Worm (Caenorhabditis elegans) whole organism, midembryonic: Measurements from ENCODE around the gene hrpu-2.

Experiments
- T22C8.4 ChIP-seq: fragments of 200-800 bp; sonication (Bioruptor generic); IDR thresholded peaks from 2 replicates; pipeline ENCODE4 v1.3.6; 2022; ENCODE audit warnings: missing genetic modification characterization, missing compliant biosample characterization
- cog-1 ChIP-seq: sonication (generic microtip); optimal IDR thresholded peaks from 2 replicates; lab custom pipeline; 2016; ENCODE audit warnings: missing genetic modification characterization, missing compliant biosample characterization
- flt-1 ChIP-seq: fragments of 200-800 bp; sonication (Bioruptor generic); IDR thresholded peaks from 2 replicates; pipeline ENCODE4 v1.3.6; 2022; ENCODE audit warnings: missing genetic modification characterization, missing compliant biosample characterization
- klf-2 ChIP-seq: fragments of 200-800 bp; sonication (Bioruptor generic); conservative IDR thresholded peaks from 2 replicates; pipeline ENCODE4 v1.3.6; 2022; ENCODE audit warnings: missing genetic modification reagents, missing genetic modification characterization, missing compliant biosample characterization
- med-1 ChIP-seq: sonication (generic microtip); optimal IDR thresholded peaks from 2 replicates; lab custom pipeline; 2017; ENCODE audit warnings: missing genetic modification characterization, mild to moderate bottlenecking, missing compliant biosample characterization, antibody characterized with exemption, missing genetic modification reagents; ENCODE audit not compliant: insufficient read depth
- ref-1 ChIP-seq: fragments of 200-800 bp; sonication (Bioruptor generic); conservative IDR thresholded peaks from 2 replicates; pipeline ENCODE4 v1.3.6; 2022; ENCODE audit warnings: missing genetic modification reagents, missing genetic modification characterization, missing compliant biosample characterization
- tab-1 ChIP-seq: fragments of 200-800 bp; sonication (Bioruptor generic); IDR thresholded peaks from 2 replicates; pipeline ENCODE4 v1.3.6; 2022; ENCODE audit warnings: missing genetic modification characterization, missing compliant biosample characterization
- ztf-23 ChIP-seq: fragments of 200-800 bp; sonication (Bioruptor generic); IDR thresholded peaks from 2 replicates; pipeline ENCODE4 v1.3.6; 2022; ENCODE audit warnings: missing genetic modification reagents, missing genetic modification characterization, missing compliant biosample characterization
- ztf-29 ChIP-seq: fragments of 200-800 bp; sonication (Bioruptor generic); IDR thresholded peaks from 2 replicates; pipeline ENCODE4 v1.3.6; 2022; ENCODE audit warnings: missing genetic modification reagents, missing genetic modification characterization, missing compliant biosample characterization

hrpu-2 gene

DNA sequence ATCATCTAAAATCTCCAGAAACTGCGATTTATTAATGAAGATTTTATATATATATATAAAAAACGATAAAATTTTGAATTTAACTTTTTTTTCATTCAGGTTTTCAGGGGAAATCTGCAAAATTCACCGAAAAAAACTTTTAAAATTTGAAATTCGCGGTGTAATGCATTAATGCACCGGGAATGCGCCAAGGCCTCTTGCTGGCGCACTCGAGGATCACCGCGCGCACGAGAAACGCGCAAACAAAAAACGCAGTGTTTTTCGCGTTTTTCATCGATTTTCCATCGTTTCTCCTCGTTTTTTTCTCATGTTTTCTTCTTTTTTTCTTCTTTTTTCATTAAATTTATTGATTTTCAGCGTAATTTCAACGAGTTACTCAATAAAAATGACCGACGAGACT is at the start of gene hrpu-2:
Gene hrpu-2 (plus strand): TSS at position 352 of the 400 bp plus-strand sequence.
- TF ChIP-seq ztf-23 (GFP tag; lab: Robert Waterston, UW) (peak; percentile 70; the same call in 1 of the 2 replicates), cog-1 (tag; lab: Kevin White, UChicago) (peak; percentile 36), T22C8.4 (no peak), tab-1 (GFP tag; lab: Robert Waterston, UW) (no peak)

DNA sequence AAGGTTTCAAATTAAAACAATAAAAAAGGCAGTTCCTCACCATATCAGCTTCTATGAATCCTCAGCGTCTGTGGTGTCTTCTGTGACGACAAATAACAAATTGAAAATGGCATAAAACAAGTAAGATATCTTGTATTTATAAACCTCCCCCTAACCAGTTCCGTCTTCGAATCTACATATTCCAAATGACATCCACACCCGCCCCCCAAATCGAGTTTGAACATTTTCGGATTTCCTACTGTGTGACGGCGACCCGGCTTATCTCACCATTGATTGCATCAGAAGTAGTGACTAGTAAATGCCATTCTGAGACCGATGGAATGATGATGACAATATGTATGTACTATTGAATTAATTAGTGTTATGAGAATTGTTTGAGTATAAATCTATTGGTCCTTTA is 48.9 kb upstream of the hrpu-2 start, which contains the start of gene grl-20:
Gene grl-20 (minus strand): TSS at position 101 of the 400 bp plus-strand sequence.
- TF ChIP-seq klf-2 (GFP tag; lab: Robert Waterston, UW), result no peak

DNA sequence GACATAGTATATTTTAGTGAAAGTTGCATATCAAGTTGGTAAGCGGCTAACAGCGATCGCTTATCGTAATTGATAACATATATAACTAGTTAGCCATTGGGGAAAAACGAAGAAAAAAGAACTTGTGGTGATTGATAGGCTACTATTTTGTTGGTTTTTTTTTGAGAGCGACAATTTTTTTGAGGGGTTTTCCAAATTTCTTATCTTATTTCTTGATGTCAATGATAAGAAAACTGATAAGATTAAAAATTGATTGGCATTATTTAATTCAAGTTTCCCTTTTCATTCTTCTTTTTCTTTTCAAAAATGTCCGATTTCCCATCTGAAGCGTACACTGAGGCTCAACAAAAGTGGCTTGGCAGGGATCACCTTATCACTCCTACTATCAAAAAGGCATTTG is 47.0 kb upstream of the hrpu-2 start, which contains the start of gene prmt-6:
Gene prmt-6 (plus strand): TSS at position 252 of the 400 bp plus-strand sequence.
- TF ChIP-seq ref-1 (GFP tag; lab: Robert Waterston, UW) (no peak), tab-1 (GFP tag; lab: Robert Waterston, UW) (no peak), ztf-23 (GFP tag; lab: Robert Waterston, UW) (no peak), cog-1 (tag; lab: Kevin White, UChicago) (no peak), klf-2 (GFP tag; lab: Robert Waterston, UW) (no peak), flt-1 (GFP tag; lab: Robert Waterston, UW) (no peak), ztf-29 (GFP tag; lab: Robert Waterston, UW) (no peak), med-1 (GFP tag; lab: Kevin White, UChicago) (no peak), T22C8.4 (no peak)

DNA sequence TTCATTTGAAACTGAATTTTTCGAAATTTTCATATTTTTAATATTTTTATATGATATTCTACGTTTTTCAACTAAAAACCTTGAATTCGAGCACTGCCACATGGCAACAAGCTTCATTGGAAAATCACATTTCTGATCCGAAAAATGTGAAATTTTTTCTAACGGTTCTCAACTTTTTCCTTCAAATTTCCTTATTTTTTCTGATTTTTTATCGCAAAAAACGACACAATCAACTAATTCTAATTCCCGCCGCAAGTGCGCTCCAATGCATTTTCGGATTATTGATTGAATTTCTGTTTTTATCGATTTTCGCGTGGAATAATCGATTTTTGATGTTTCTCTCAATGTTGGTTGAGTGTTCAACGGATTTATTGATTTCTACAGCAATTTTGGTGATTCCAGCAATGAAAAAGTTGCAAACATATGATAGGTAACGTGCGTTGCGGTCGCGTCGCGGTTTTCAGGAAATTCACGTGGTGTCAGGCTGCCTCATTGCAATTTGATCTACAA is 44.2 kb upstream of the hrpu-2 start, which contains the start of gene C23H5.12:
Gene C23H5.12 (plus strand): TSS at position 51 of the 510 bp plus-strand sequence.
- TF ChIP-seq tab-1 (GFP tag; lab: Robert Waterston, UW) (no peak), T22C8.4 (peak; percentile 58; the same call in 1 of the 2 replicates)

DNA sequence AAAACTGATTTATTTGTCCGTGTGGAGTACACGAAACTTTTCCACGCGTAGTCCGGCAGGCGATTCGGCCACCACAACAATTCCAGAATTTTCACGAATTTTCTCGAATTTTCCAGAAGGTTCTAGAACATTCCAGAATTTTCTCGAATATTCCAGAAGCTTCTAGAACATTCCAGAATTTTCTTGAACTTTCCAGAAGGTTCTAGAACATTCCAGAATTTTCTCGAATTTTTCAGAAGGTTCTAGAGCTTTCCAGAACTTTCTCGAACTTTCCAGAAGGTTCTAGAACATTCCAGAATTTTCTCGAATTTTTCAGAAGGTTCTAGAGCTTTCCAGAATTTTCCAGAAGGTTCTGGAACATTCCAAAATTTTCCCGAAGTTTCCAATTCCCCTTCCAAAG is 41.8 kb upstream of the hrpu-2 start:
- TF ChIP-seq flt-1 (GFP tag; lab: Robert Waterston, UW), result peak; percentile 73; the same call in 1 of the 2 replicates

DNA sequence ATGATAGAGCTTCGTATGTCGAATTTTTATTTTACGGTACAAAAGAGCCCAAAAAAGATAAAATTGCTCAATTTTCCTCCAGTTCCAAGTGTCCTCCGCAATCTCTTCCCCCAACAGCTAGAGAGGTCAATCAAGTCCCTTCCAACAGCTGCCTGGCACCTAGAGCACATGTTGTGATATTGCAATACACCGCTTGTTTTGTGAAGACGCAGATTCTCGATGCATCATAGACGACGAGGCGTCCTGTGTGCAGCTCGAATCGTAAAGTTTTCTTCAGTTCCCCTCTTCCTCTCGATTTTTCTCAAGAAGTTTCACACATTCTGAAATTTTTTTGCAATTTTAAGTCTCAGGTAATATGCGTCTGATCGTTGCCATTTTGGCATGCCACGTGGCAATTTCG is 41.1 kb upstream of the hrpu-2 start, which contains the start of gene test-1:
Gene test-1 (plus strand): TSS at position 345 of the 400 bp plus-strand sequence.
- no peak for TF ChIP-seq ztf-29 (GFP tag; lab: Robert Waterston, UW)
- TF ChIP-seq flt-1 (GFP tag; lab: Robert Waterston, UW), result no peak
- no peak for TF ChIP-seq ref-1 (GFP tag; lab: Robert Waterston, UW)
- TF ChIP-seq ztf-23 (GFP tag; lab: Robert Waterston, UW), result no peak
- no peak for TF ChIP-seq klf-2 (GFP tag; lab: Robert Waterston, UW)
- no peak for TF ChIP-seq cog-1 (tag; lab: Kevin White, UChicago)
- no peak for TF ChIP-seq T22C8.4
- no peak for TF ChIP-seq med-1 (GFP tag; lab: Kevin White, UChicago)
- no peak for TF ChIP-seq tab-1 (GFP tag; lab: Robert Waterston, UW)

DNA sequence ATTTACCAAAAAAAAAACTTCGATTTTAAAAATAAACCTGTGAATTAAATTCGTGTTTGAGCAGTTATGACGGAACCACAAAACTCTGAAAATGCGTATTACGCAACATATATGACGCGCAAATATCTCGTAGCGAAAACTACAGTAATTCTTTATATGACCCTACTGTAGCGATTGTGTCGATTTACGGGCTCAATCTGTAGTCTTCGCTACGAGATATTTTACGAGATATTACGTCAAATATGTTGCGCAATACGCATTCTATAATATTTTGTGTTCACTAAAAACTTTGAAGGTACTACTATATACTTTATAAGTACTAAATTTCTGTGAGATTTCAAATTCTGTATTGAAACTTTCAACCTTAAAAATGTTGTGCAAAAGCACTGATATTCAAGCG is 40.2 kb upstream of the hrpu-2 start:
- TF ChIP-seq tab-1 (GFP tag; lab: Robert Waterston, UW), result no peak
- no peak for TF ChIP-seq T22C8.4
- no peak for TF ChIP-seq med-1 (GFP tag; lab: Kevin White, UChicago)
- no peak for TF ChIP-seq ztf-23 (GFP tag; lab: Robert Waterston, UW)
- no peak for TF ChIP-seq flt-1 (GFP tag; lab: Robert Waterston, UW)
- no peak for TF ChIP-seq cog-1 (tag; lab: Kevin White, UChicago)
- TF ChIP-seq ref-1 (GFP tag; lab: Robert Waterston, UW), result no peak
- no peak for TF ChIP-seq ztf-29 (GFP tag; lab: Robert Waterston, UW)
- no peak for TF ChIP-seq klf-2 (GFP tag; lab: Robert Waterston, UW)

DNA sequence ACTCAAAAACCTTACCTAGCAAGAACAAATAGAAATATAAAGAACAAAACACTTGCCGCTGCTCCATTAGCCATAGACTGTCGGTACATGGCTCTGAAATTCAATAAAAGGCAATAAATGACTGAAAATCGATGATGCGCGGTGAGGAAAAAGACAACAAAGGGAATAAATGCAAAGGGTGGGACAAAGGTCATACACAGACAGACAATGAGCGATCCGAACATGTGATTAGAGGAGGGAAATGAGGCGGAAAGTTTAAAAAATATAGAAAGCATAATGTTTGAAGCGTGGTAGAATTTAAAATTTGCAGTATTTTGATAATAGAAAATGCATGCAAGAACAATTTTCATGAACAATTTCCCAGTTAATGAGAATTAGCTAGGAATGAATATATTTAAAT is 37.2 kb upstream of the hrpu-2 start, which contains the start of gene C54E4.12:
Gene C54E4.12 (minus strand): TSS at position 101 of the 400 bp plus-strand sequence.
- no peak for TF ChIP-seq klf-2 (GFP tag; lab: Robert Waterston, UW)
- TF ChIP-seq flt-1 (GFP tag; lab: Robert Waterston, UW), result no peak
- no peak for TF ChIP-seq med-1 (GFP tag; lab: Kevin White, UChicago)
- no peak for TF ChIP-seq ref-1 (GFP tag; lab: Robert Waterston, UW)
- TF ChIP-seq T22C8.4, result no peak

DNA sequence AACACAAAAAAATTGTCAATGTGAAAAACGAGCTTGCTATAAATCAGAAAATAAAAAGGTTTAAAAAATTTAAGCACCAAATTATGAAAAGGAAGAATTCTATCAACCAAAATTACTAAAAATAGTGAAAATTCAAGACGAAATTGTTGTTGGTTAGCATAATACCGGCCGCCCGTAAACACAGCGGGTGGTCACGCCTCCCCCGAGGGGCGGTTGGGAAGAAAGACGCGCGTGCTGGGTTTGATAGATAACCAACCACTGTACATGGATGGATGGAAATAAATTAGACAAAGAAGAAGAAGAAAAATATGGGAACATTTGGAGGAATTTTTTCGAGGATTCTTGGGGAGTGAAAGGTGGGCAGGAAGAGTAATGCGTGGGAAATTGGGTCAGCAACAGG is 35.4 kb upstream of the hrpu-2 start:
- TF ChIP-seq ztf-23 (GFP tag; lab: Robert Waterston, UW) (no peak), ref-1 (GFP tag; lab: Robert Waterston, UW) (no peak), med-1 (GFP tag; lab: Kevin White, UChicago) (no peak), flt-1 (GFP tag; lab: Robert Waterston, UW) (no peak), klf-2 (GFP tag; lab: Robert Waterston, UW) (no peak), tab-1 (GFP tag; lab: Robert Waterston, UW) (no peak), ztf-29 (GFP tag; lab: Robert Waterston, UW) (no peak), T22C8.4 (no peak), cog-1 (tag; lab: Kevin White, UChicago) (no peak)

DNA sequence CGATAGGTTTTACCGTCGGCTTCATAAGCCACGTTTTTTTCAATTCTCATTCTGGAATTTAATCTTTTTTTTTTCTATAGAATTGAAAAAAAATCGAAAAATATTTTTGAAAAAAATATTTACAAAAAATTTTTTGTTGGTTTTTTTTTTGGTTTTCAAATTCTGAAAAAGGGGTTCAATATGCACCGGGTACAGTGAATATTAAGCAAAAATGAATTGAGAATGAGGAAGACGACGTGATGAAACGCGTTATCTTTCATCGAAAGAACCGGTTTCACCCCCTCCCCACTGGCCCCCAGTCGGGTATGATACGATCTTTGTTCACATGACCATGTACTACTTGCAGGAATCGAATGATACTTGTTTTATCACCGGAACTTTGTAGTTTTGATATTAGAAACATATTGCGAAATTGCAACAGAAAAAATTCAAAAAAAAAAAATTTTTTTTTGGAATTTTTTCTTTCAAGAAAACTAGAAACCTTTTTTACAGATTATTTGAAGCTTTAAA is 28.4 kb upstream of the hrpu-2 start, which contains the start of gene C54E4.5:
Gene C54E4.5 (minus strand): TSS at position 51 of the 510 bp plus-strand sequence.
- TF ChIP-seq cog-1 (tag; lab: Kevin White, UChicago) (no peak), ref-1 (GFP tag; lab: Robert Waterston, UW) (no peak), tab-1 (GFP tag; lab: Robert Waterston, UW) (no peak)
